Worm (Caenorhabditis elegans): ENCODE measurements around the gene nrx-1.

DNA sequence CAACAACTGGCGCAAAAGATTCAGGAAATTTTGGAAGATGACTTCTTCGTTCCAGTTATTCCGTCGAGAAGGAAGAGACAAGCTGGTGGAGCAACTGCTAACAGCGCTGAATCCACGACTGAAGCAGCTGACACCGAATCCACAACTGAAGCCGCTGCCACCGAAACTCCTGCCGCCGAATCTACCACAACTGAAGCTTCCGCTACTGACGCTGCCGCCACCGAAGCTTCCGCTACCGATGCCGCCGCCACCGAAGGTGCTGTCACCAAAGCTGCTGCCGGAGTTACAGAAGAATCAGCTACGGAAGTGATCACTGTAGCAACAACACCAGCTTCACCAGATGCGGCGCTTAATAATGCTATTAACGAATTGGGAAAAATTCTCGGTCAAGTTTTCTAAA is 30.3 kb upstream of the nrx-1 start:
- TF ChIP-seq flt-1 (GFP tag; IDR thresholded peaks at IDR 0.05) (no peak), cog-1 (tag; optimal IDR thresholded peaks at IDR 0.05) (no peak), ztf-29 (GFP tag; IDR thresholded peaks at IDR 0.05) (no peak), tab-1 (GFP tag; IDR thresholded peaks at IDR 0.05) (no peak), ztf-23 (GFP tag; IDR thresholded peaks at IDR 0.05) (no peak), med-1 (GFP tag; optimal IDR thresholded peaks at IDR 0.05; ENCODE audit: insufficient read depth) (no peak), T22C8.4 (GFP tag; IDR thresholded peaks at IDR 0.05) (no peak), klf-2 (GFP tag; conservative IDR thresholded peaks at IDR 0.05) (no peak)

Data from whole organism, midembryonic.